Fruit fly (Drosophila melanogaster): ENCODE results near the gene CenG1A.

CenG1A gene

dm6 chr2L:13905072-13905847, 69.9 kb downstream of the CenG1A start, which contains the start of gene Ance (continued):
- TF ChIP-seq cato (GFP tag; optimal IDR thresholded peaks at IDR 0.05; ENCODE audit: borderline replicate concordance): no peak
- no peak for TF ChIP-seq fd96Cb (tag; optimal IDR thresholded peaks at IDR 0.05)
- TF ChIP-seq CG16815 (GFP tag; optimal IDR thresholded peaks at IDR 0.05): peak; percentile 12
- TF ChIP-seq CG11085 (GFP tag; IDR thresholded peaks at IDR 0.05): no peak
- no peak for TF ChIP-seq CG14014 (GFP tag; IDR thresholded peaks at IDR 0.05)
- TF ChIP-seq crol (GFP tag; IDR thresholded peaks at IDR 0.05): no peak
- peak; percentile 22 for TF ChIP-seq CG6854 (GFP tag; optimal IDR thresholded peaks at IDR 0.05)
- no peak for TF ChIP-seq cad (GFP tag; optimal IDR thresholded peaks at IDR 0.05)
- TF ChIP-seq pros (GFP tag; optimal IDR thresholded peaks at IDR 0.05): no peak
- peak; percentile 44 for TF ChIP-seq CG15601 (tag; optimal IDR thresholded peaks at IDR 0.05)
- TF ChIP-seq fd3F (GFP tag; optimal IDR thresholded peaks at IDR 0.05): peak; percentile 39
- peak in 1 of 3 experiments; percentile 41 for TF ChIP-seq Stat92E (GFP tag; optimal IDR thresholded peaks at IDR 0.05)
- TF ChIP-seq CG15011 (GFP tag; optimal IDR thresholded peaks at IDR 0.05): peak; percentile 17
- peak; percentile 69 for TF ChIP-seq slbo (GFP tag; IDR thresholded peaks at IDR 0.05)
- TF ChIP-seq bigmax (GFP tag; optimal IDR thresholded peaks at IDR 0.05): no peak
- TF ChIP-seq CG5953 (GFP tag; IDR thresholded peaks at IDR 0.05): no peak
- TF ChIP-seq mam (GFP tag; optimal IDR thresholded peaks at IDR 0.05): no peak
- TF ChIP-seq CG2129 (GFP tag; IDR thresholded peaks at IDR 0.05; ENCODE audit: partially characterized antibody): no peak
- TF ChIP-seq Ets65A (GFP tag): no peak
- peak; percentile 29; the same call in 1 of the 2 replicates for TF ChIP-seq Taf1 (GFP tag; IDR thresholded peaks at IDR 0.05)
- peak; percentile 20 for TF ChIP-seq sug (tag; optimal IDR thresholded peaks at IDR 0.05)
- TF ChIP-seq pum (GFP tag; optimal IDR thresholded peaks at IDR 0.05): no peak
- TF ChIP-seq corto (GFP tag; optimal IDR thresholded peaks at IDR 0.05): no peak
- TF ChIP-seq CG9437 (GFP tag; optimal IDR thresholded peaks at IDR 0.05): no peak
- peak; percentile 73 for TF ChIP-seq nmo (GFP tag; optimal IDR thresholded peaks at IDR 0.05)
- no peak for TF ChIP-seq eve (GFP tag; optimal IDR thresholded peaks at IDR 0.05)
- TF ChIP-seq HLHmδ (GFP tag; optimal IDR thresholded peaks at IDR 0.05): no peak
- peak; percentile 31; the same call in 1 of the 2 replicates for TF ChIP-seq CG14441 (GFP tag; IDR thresholded peaks at IDR 0.05)
- TF ChIP-seq Vsx1 (GFP tag; optimal IDR thresholded peaks at IDR 0.05): peak; percentile 63
- TF ChIP-seq ATbp (GFP tag; optimal IDR thresholded peaks at IDR 0.05): no peak
- no peak for TF ChIP-seq psq (GFP tag; optimal IDR thresholded peaks at IDR 0.05)
- TF ChIP-seq CG7963 (GFP tag; IDR thresholded peaks at IDR 0.05; ENCODE audit: partially characterized antibody): no peak
- TF ChIP-seq zen (tag; optimal IDR thresholded peaks at IDR 0.05): peak; percentile 55
- no peak for TF ChIP-seq CG10274 (GFP tag; optimal IDR thresholded peaks at IDR 0.05)
- TF ChIP-seq jing (GFP tag; optimal IDR thresholded peaks at IDR 0.05): no peak
- TF ChIP-seq ase (GFP tag; IDR thresholded peaks at IDR 0.05): no peak
- TF ChIP-seq CG42726 (GFP tag; IDR thresholded peaks at IDR 0.05; ENCODE audit: partially characterized antibody): 0 out of 2 replicates have a peak, but pooled peaks have one; percentile 26
- TF ChIP-seq shn (GFP tag; optimal IDR thresholded peaks at IDR 0.05): no peak
- 0 out of 2 replicates have a peak, but pooled peaks have one; percentile 30 for TF ChIP-seq chm (GFP tag; IDR thresholded peaks at IDR 0.05)
- TF ChIP-seq CG30403 (GFP tag; optimal IDR thresholded peaks at IDR 0.05): peak; percentile 13
- TF ChIP-seq CG3407 (GFP tag; optimal IDR thresholded peaks at IDR 0.05): no peak
- no peak for TF ChIP-seq CG12299 (tag; optimal IDR thresholded peaks at IDR 0.05)
- no peak for TF ChIP-seq CG8478 (optimal IDR thresholded peaks at IDR 0.05)
- TF ChIP-seq CG12071 (GFP tag; optimal IDR thresholded peaks at IDR 0.05): no peak
- no peak for TF ChIP-seq Nf-YC (tag; optimal IDR thresholded peaks at IDR 0.05)
- 0 out of 2 replicates have a peak, but pooled peaks have one; percentile 29 for TF ChIP-seq ranshi (GFP tag; IDR thresholded peaks at IDR 0.05)
- no peak for TF ChIP-seq CG7987 (GFP tag; optimal IDR thresholded peaks at IDR 0.05)
- TF ChIP-seq Jarid2 (GFP tag; optimal IDR thresholded peaks at IDR 0.05): peak; percentile 74
- no peak for TF ChIP-seq CG8281 (tag; optimal IDR thresholded peaks at IDR 0.05)

Data from whole organism, embryonic.